Worm (Caenorhabditis elegans) whole organism, L2 larva: ENCODE results near the gene ZK105.8.

Source experiments
- C34F6.9 ChIP-seq: fragments of 150-350 bp; optimal IDR thresholded peaks from 2 replicates; lab custom pipeline; 2014; ENCODE audit warnings: missing biosample characterization, missing genetic modification characterization
- F13H6.1 ChIP-seq: sonication (generic microtip); optimal IDR thresholded peaks from 2 replicates; lab custom pipeline; 2016; ENCODE audit warnings: missing genetic modification characterization, missing compliant biosample characterization
- Y55F3AM.14 ChIP-seq: fragments of 200-800 bp; sonication (Bioruptor generic); optimal IDR thresholded peaks from 2 replicates; lab custom pipeline; 2018; ENCODE audit warnings: mild to moderate bottlenecking, missing genetic modification characterization, missing compliant biosample characterization
- ZK546.5 ChIP-seq: sonication (generic microtip); optimal IDR thresholded peaks from 2 replicates; lab custom pipeline; 2017; ENCODE audit warnings: missing biosample characterization, missing genetic modification characterization
- aly-2 ChIP-seq: fragments of 150-350 bp; optimal IDR thresholded peaks from 2 replicates; lab custom pipeline; 2014; ENCODE audit warnings: missing biosample characterization, missing genetic modification characterization
- ama-1 ChIP-seq: fragments of 150-350 bp; optimal IDR thresholded peaks from 2 replicates; lab custom pipeline; 2018; ENCODE audit warnings: inconsistent platforms
- blmp-1 ChIP-seq: sonication (generic microtip); optimal IDR thresholded peaks from 2 replicates; lab custom pipeline; 2017; ENCODE audit warnings: missing genetic modification characterization, mild to moderate bottlenecking, missing compliant biosample characterization, antibody characterized with exemption, moderate library complexity; ENCODE audit not compliant: insufficient read depth
- ceh-16 ChIP-seq: fragments of 150-350 bp; optimal IDR thresholded peaks from 2 replicates; lab custom pipeline; 2014; ENCODE audit warnings: missing biosample characterization, missing genetic modification characterization
- ceh-82 ChIP-seq: fragments of 150-350 bp; optimal IDR thresholded peaks from 2 replicates; lab custom pipeline; 2014; ENCODE audit warnings: missing biosample characterization, missing genetic modification characterization
- crh-2 ChIP-seq: sonication (generic microtip); optimal IDR thresholded peaks from 2 replicates; lab custom pipeline; 2017; ENCODE audit warnings: missing biosample characterization, missing genetic modification characterization
- dmd-4 ChIP-seq: sonication (generic microtip); optimal IDR thresholded peaks from 2 replicates; lab custom pipeline; 2017; ENCODE audit warnings: missing biosample characterization, missing genetic modification characterization
- egl-27 ChIP-seq: sonication (generic microtip); optimal IDR thresholded peaks from 3 replicates; lab custom pipeline; 2017; ENCODE audit warnings: missing biosample characterization, missing genetic modification reagents, missing genetic modification characterization
- fos-1 ChIP-seq: fragments of 150-350 bp; optimal IDR thresholded peaks from 2 replicates; lab custom pipeline; 2014; ENCODE audit warnings: missing biosample characterization, missing genetic modification characterization
- gmeb-1 ChIP-seq: fragments of 150-350 bp; optimal IDR thresholded peaks from 2 replicates; lab custom pipeline; 2014; ENCODE audit warnings: missing biosample characterization, missing genetic modification characterization
- lin-11 ChIP-seq: fragments of 150-350 bp; sonication (generic microtip); optimal IDR thresholded peaks from 2 replicates; lab custom pipeline; 2014; ENCODE audit warnings: missing biosample characterization, missing genetic modification characterization, inconsistent platforms, mixed read lengths
- lin-13 ChIP-seq: fragments of 150-350 bp; optimal IDR thresholded peaks from 2 replicates; lab custom pipeline; 2014; ENCODE audit warnings: missing biosample characterization, missing genetic modification reagents, missing genetic modification characterization
- lin-39 ChIP-seq: fragments of 150-350 bp; optimal IDR thresholded peaks from 2 replicates; lab custom pipeline; 2014; ENCODE audit warnings: missing biosample characterization, missing genetic modification reagents, missing genetic modification characterization
- lsy-2 ChIP-seq, 2 experiments: fragments of 150-350 bp in 1 of 2; sonication (generic microtip) in 1 of 2; optimal IDR thresholded peaks; 2 replicates each; lab custom pipeline; 2014 to 2017; ENCODE audit warnings: missing biosample characterization in 2 of 2, missing genetic modification characterization in 2 of 2
- mab-5 ChIP-seq: fragments of 150-350 bp; optimal IDR thresholded peaks from 2 replicates; lab custom pipeline; 2014; ENCODE audit warnings: missing biosample characterization, missing genetic modification characterization
- mbf-1 ChIP-seq: sonication (generic microtip); optimal IDR thresholded peaks from 2 replicates; lab custom pipeline; 2017; ENCODE audit warnings: missing biosample characterization, missing genetic modification characterization
- mdl-1 ChIP-seq, 2 experiments: fragments of 150-350 bp in 1 of 2; sonication (generic microtip) in 1 of 2; optimal IDR thresholded peaks; 2 replicates each; lab custom pipeline; 2017; ENCODE audit warnings: missing biosample characterization in 2 of 2, missing genetic modification characterization in 2 of 2
- nhr-11 ChIP-seq: fragments of 150-350 bp; optimal IDR thresholded peaks from 2 replicates; lab custom pipeline; 2014; ENCODE audit warnings: missing biosample characterization, missing genetic modification characterization
- nhr-12 ChIP-seq: fragments of 150-350 bp; optimal IDR thresholded peaks from 2 replicates; lab custom pipeline; 2014; ENCODE audit warnings: missing biosample characterization, missing genetic modification characterization
- nhr-129 ChIP-seq: fragments of 150-350 bp; optimal IDR thresholded peaks from 2 replicates; lab custom pipeline; 2014; ENCODE audit warnings: missing biosample characterization, missing genetic modification characterization
- nhr-21 ChIP-seq: fragments of 150-350 bp; optimal IDR thresholded peaks from 2 replicates; lab custom pipeline; 2014; ENCODE audit warnings: missing biosample characterization, missing genetic modification characterization
- nhr-237 ChIP-seq: fragments of 150-350 bp; optimal IDR thresholded peaks from 2 replicates; lab custom pipeline; 2014; ENCODE audit warnings: missing biosample characterization, missing genetic modification characterization
- nhr-25 ChIP-seq: fragments of 150-350 bp; sonication (generic microtip); optimal IDR thresholded peaks from 3 replicates; lab custom pipeline; 2014; ENCODE audit warnings: missing biosample characterization, missing genetic modification characterization
- nhr-6 ChIP-seq: fragments of 150-350 bp; optimal IDR thresholded peaks from 2 replicates; lab custom pipeline; 2014; ENCODE audit warnings: missing biosample characterization, missing genetic modification characterization
- nhr-77 ChIP-seq: fragments of 150-350 bp; optimal IDR thresholded peaks from 2 replicates; lab custom pipeline; 2014; ENCODE audit warnings: missing biosample characterization, missing genetic modification characterization
- peb-1 ChIP-seq: fragments of 150-350 bp; optimal IDR thresholded peaks from 2 replicates; lab custom pipeline; 2014; ENCODE audit warnings: missing biosample characterization, missing genetic modification characterization
- sem-4 ChIP-seq: fragments of 150-350 bp; optimal IDR thresholded peaks from 2 replicates; lab custom pipeline; 2014; ENCODE audit warnings: missing biosample characterization, missing genetic modification reagents, missing genetic modification characterization
- skn-1 ChIP-seq: sonication (generic microtip); optimal IDR thresholded peaks from 2 replicates; lab custom pipeline; 2017; ENCODE audit warnings: missing biosample characterization, missing genetic modification characterization
- sma-3 ChIP-seq: sonication (generic microtip); optimal IDR thresholded peaks from 2 replicates; lab custom pipeline; 2016; ENCODE audit warnings: missing genetic modification reagents, missing genetic modification characterization, missing compliant biosample characterization
- sma-9 ChIP-seq, 2 experiments: fragments of 150-350 bp in 1 of 2; sonication (generic microtip) in 1 of 2; optimal IDR thresholded peaks; 2 replicates each; lab custom pipeline; 2014 to 2016; ENCODE audit warnings: missing genetic modification characterization in 2 of 2, mild to moderate bottlenecking in 1 of 2, missing biosample characterization in 1 of 2, missing compliant biosample characterization in 1 of 2, missing genetic modification reagents in 1 of 2, moderate library complexity in 1 of 2
- snpc-4 ChIP-seq: fragments of 150-350 bp; optimal IDR thresholded peaks from 2 replicates; lab custom pipeline; 2014; ENCODE audit warnings: missing biosample characterization, missing genetic modification characterization
- unc-39 ChIP-seq: fragments of 150-350 bp; optimal IDR thresholded peaks from 2 replicates; lab custom pipeline; 2014; ENCODE audit warnings: missing biosample characterization, missing genetic modification characterization
- unc-55 ChIP-seq: fragments of 150-350 bp; sonication (generic microtip); optimal IDR thresholded peaks from 3 replicates; lab custom pipeline; 2014; ENCODE audit warnings: missing biosample characterization, missing genetic modification reagents, missing genetic modification characterization
- unc-62 ChIP-seq: fragments of 150-350 bp; optimal IDR thresholded peaks from 2 replicates; lab custom pipeline; 2014; ENCODE audit warnings: missing biosample characterization, missing genetic modification reagents, missing genetic modification characterization
- zag-1 ChIP-seq: fragments of 150-350 bp; optimal IDR thresholded peaks from 2 replicates; lab custom pipeline; 2014; ENCODE audit warnings: missing biosample characterization, missing genetic modification characterization
- ztf-1 ChIP-seq: fragments of 200-800 bp; sonication (Bioruptor generic); conservative IDR thresholded peaks from 2 replicates; pipeline ENCODE4 v1.3.6; 2022; ENCODE audit warnings: missing genetic modification characterization, missing compliant biosample characterization

The ZK105.8 gene

DNA sequence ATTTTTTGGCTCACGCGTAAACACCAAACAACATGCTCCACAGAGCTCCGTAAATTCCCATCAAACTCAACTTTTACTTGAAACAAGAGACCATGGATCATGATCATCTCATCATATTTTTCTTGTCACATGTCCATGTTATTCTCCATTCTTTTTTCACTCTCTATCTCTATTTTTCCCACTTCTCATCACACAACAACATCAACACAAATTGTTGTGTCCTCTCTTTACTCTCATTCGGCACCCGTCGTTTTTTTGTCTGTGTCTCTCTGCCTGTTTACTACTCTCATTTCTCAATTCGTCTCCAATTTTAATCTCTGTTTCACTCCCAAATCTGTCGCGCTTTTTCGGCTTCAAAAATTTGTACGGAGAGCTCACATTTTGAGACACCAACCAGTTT, 35.0 kb downstream of the ZK105.8 start:
- TF ChIP-seq nhr-12 (tag; lab: Kevin White, UChicago) (no peak), ZK546.5 (tag; lab: Kevin White, UChicago) (no peak), nhr-25 (tag; lab: Kevin White, UChicago) (peak; percentile 24), ceh-82 (tag; lab: Kevin White, UChicago) (no peak), blmp-1 (tag; lab: Kevin White, UChicago) (no peak), snpc-4 (tag; lab: Kevin White, UChicago) (no peak), peb-1 (tag; lab: Kevin White, UChicago) (no peak), nhr-129 (tag; lab: Kevin White, UChicago) (peak; percentile 87), nhr-237 (tag; lab: Kevin White, UChicago) (no peak), unc-55 (GFP tag; lab: Kevin White, UChicago) (peak; percentile 80), sma-9 (GFP tag; optimal IDR thresholded peaks at IDR 0.05; lab: Kevin White, UChicago) (peak; percentile 69), sma-9 (tag; optimal IDR thresholded peaks at IDR 0.05; lab: Kevin White, UChicago) (no peak), mab-5 (tag; lab: Kevin White, UChicago) (peak; percentile 81), gmeb-1 (tag; lab: Kevin White, UChicago) (peak; percentile 40), lin-39 (no peak), fos-1 (tag; lab: Kevin White, UChicago) (peak; percentile 23), crh-2 (tag; lab: Kevin White, UChicago) (peak; percentile 75), skn-1 (tag; lab: Kevin White, UChicago) (no peak), sma-3 (peak; percentile 21), lin-13 (GFP tag; lab: Kevin White, UChicago) (peak; percentile 26), C34F6.9 (tag; lab: Kevin White, UChicago) (peak; percentile 82), ama-1 (lab: Kevin White, UChicago) (no peak), F13H6.1 (tag; lab: Kevin White, UChicago) (peak; percentile 36), nhr-6 (tag; lab: Kevin White, UChicago) (no peak), nhr-77 (tag; lab: Kevin White, UChicago) (no peak), ztf-1 (GFP tag; lab: Robert Waterston, UW) (no peak), Y55F3AM.14 (no peak), lin-11 (no peak), unc-62 (GFP tag; lab: Kevin White, UChicago) (peak; percentile 24), nhr-21 (tag; lab: Kevin White, UChicago) (peak; percentile 12), lsy-2 (tag; optimal IDR thresholded peaks at IDR 0.05; lab: Kevin White, UChicago) (peak in 1 of 2 experiments; percentile 70), zag-1 (tag; lab: Kevin White, UChicago) (peak; percentile 12), unc-39 (tag; lab: Kevin White, UChicago) (no peak), sem-4 (tag; lab: Kevin White, UChicago) (no peak), mdl-1 (tag; optimal IDR thresholded peaks at IDR 0.05; lab: Kevin White, UChicago) (peak in 1 of 2 experiments; percentile 73), egl-27 (tag; lab: Kevin White, UChicago) (peak; percentile 60), aly-2 (tag; lab: Kevin White, UChicago) (no peak), ceh-16 (no peak), dmd-4 (tag; lab: Kevin White, UChicago) (no peak)

ce11 chrV:7760174-7760573, 35.9 kb downstream of the ZK105.8 start, which contains the start of gene hint-3:
Gene hint-3 (plus strand): TSS chrV:7760474.
- TF ChIP-seq skn-1 (tag; lab: Kevin White, UChicago) (no peak), fos-1 (tag; lab: Kevin White, UChicago) (peak; percentile 34), ceh-82 (tag; lab: Kevin White, UChicago) (no peak)

ce11 chrV:7761906-7762305, 37.6 kb downstream of the ZK105.8 start:
- TF ChIP-seq gmeb-1 (tag; lab: Kevin White, UChicago): no peak
- no peak for TF ChIP-seq ama-1 (lab: Kevin White, UChicago)

DNA sequence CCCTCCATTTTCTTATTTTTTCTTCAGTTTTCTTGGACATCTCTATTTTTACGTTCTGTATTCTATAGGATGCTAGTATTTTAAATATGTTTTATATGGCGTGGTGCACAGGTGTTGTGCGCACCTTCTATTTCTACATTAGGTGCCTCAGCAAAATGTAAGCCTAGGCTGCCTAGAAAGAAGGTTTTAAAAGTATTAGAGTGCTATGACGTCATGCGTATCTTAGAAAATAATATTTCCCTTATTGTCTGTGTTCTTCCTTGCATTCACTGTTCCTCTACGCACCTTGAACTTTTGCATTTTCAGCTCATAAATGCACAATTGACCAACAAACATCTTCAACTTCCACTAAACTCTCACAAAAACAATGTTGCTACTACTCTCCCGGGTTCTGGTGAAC, 46.7 kb downstream of the ZK105.8 start, which contains the start of gene frpr-3:
Gene frpr-3, plus strand, starts transcription at position 301 of the 400 bp plus-strand sequence.
- TF ChIP-seq F13H6.1 (tag; lab: Kevin White, UChicago) (no peak), lin-13 (GFP tag; lab: Kevin White, UChicago) (no peak), Y55F3AM.14 (no peak), mdl-1 (tag; optimal IDR thresholded peaks at IDR 0.05; lab: Kevin White, UChicago) (no peak), C34F6.9 (tag; lab: Kevin White, UChicago) (no peak), ceh-82 (tag; lab: Kevin White, UChicago) (no peak), mbf-1 (tag; lab: Kevin White, UChicago) (no peak), sem-4 (tag; lab: Kevin White, UChicago) (no peak), nhr-11 (tag; lab: Kevin White, UChicago) (no peak), nhr-6 (tag; lab: Kevin White, UChicago) (no peak), ama-1 (lab: Kevin White, UChicago) (no peak), lin-11 (no peak), nhr-25 (tag; lab: Kevin White, UChicago) (no peak)
